Worm (Caenorhabditis elegans) whole organism, late embryonic: ENCODE measurements around the gene tofu-2.

Experiments
- ama-1 ChIP-seq: fragments of 150-350 bp; optimal IDR thresholded peaks from 2 replicates; lab custom pipeline; 2014
- elt-2 ChIP-seq: sonication (generic microtip); optimal IDR thresholded peaks from 2 replicates; lab custom pipeline; 2016; ENCODE audit warnings: missing genetic modification reagents, missing genetic modification characterization, missing compliant biosample characterization
- ets-4 ChIP-seq: sonication (generic microtip); optimal IDR thresholded peaks from 2 replicates; lab custom pipeline; 2016; ENCODE audit warnings: missing genetic modification characterization, missing compliant biosample characterization
- nfya-1 ChIP-seq: sonication (generic microtip); optimal IDR thresholded peaks from 2 replicates; lab custom pipeline; 2017; ENCODE audit warnings: missing genetic modification characterization, mild to moderate bottlenecking, missing compliant biosample characterization, antibody characterized with exemption, moderate library complexity
- sox-4 ChIP-seq: sonication (generic microtip); optimal IDR thresholded peaks from 2 replicates; lab custom pipeline; 2017; ENCODE audit warnings: mild to moderate bottlenecking, missing genetic modification characterization, inconsistent platforms, missing compliant biosample characterization

DNA sequence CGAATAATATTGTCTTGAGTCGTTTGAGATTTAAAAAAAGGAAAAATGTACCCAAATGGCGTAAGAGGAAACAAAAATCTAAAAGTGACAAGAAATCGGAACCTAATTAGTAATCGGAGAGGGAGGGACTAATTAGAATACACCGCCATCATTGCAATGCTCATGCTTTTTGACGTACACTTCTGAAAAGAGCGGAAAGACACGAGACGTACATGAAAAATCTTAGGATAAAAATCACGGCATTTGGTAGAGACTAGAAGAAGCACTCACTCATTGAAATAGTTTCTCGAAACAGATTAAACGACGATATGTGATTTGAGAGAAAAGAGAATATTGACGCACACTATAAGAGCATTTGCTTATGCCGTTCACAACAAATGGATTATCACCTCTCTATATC is 28.1 kb downstream of the tofu-2 start:
- TF ChIP-seq sox-4 (tag; lab: Kevin White, UChicago) = no peak
- TF ChIP-seq nfya-1 (tag; lab: Kevin White, UChicago) = no peak
- TF ChIP-seq elt-2 = no peak
- TF ChIP-seq ets-4 (tag; lab: Kevin White, UChicago) = no peak
- no peak for TF ChIP-seq ama-1
